Fruit fly (Drosophila melanogaster) whole organism, embryonic: ENCODE results near the gene CG4218.

Source experiments
- B-H1 ChIP-seq: fragments of 200-800 bp; sonication (Bioruptor generic); IDR thresholded peaks from 3 replicates; pipeline ENCODE4 v1.3.6; 2022; ENCODE audit warnings: missing biosample characterization, missing genetic modification characterization
- CG10267 ChIP-seq: fragments of 200-800 bp; sonication (Bioruptor generic); optimal IDR thresholded peaks from 2 replicates; lab custom pipeline; 2018; ENCODE audit warnings: missing biosample characterization, mild to moderate bottlenecking, missing genetic modification characterization, moderate library complexity
- CG10654 ChIP-seq: fragments of 200-800 bp; sonication (Bioruptor generic); optimal IDR thresholded peaks from 2 replicates; lab custom pipeline; 2016; ENCODE audit warnings: missing biosample characterization, missing genetic modification characterization
- CG10979 ChIP-seq: fragments of 200-800 bp; sonication (Bioruptor generic); optimal IDR thresholded peaks from 2 replicates; lab custom pipeline; 2018; ENCODE audit warnings: missing biosample characterization, mild to moderate bottlenecking, missing genetic modification characterization, moderate library complexity
- CG11093 ChIP-seq: fragments of 200-800 bp; sonication (Bioruptor generic); IDR thresholded peaks from 3 replicates; pipeline ENCODE4 v1.3.6; 2022; ENCODE audit warnings: missing biosample characterization, missing genetic modification characterization
- CG14710 ChIP-seq: fragments of 200-800 bp; sonication (Bioruptor generic); optimal IDR thresholded peaks from 3 replicates; lab custom pipeline; 2019; ENCODE audit warnings: missing biosample characterization, mild to moderate bottlenecking, missing genetic modification characterization, moderate library complexity
- CG15479 ChIP-seq: fragments of 200-800 bp; sonication (Bioruptor generic); optimal IDR thresholded peaks from 3 replicates; lab custom pipeline; 2019; ENCODE audit warnings: missing biosample characterization, mild to moderate bottlenecking, missing genetic modification characterization, moderate library complexity
- CG15696 ChIP-seq: fragments of 200-800 bp; sonication (Bioruptor generic); optimal IDR thresholded peaks from 2 replicates; lab custom pipeline; 2019; ENCODE audit warnings: missing biosample characterization, mild to moderate bottlenecking, missing genetic modification characterization, moderate library complexity
- CG17829 ChIP-seq: fragments of 200-800 bp; optimal IDR thresholded peaks from 2 replicates; lab custom pipeline; 2019; ENCODE audit warnings: missing biosample characterization, mild to moderate bottlenecking, missing genetic modification characterization, moderate library complexity
- CG1792 ChIP-seq: fragments of 200-800 bp; sonication (Bioruptor generic); optimal IDR thresholded peaks from 2 replicates; lab custom pipeline; 2016; ENCODE audit warnings: missing biosample characterization, missing genetic modification characterization
- CG18764 ChIP-seq: fragments of 200-800 bp; sonication (Bioruptor generic); optimal IDR thresholded peaks from 3 replicates; lab custom pipeline; 2016; ENCODE audit warnings: missing biosample characterization, missing genetic modification characterization
- CG2678 ChIP-seq: fragments of 200-800 bp; sonication (Bioruptor generic); optimal IDR thresholded peaks from 3 replicates; lab custom pipeline; 2019; ENCODE audit warnings: missing biosample characterization, mild to moderate bottlenecking, missing genetic modification characterization, moderate library complexity
- CG33213 ChIP-seq: fragments of 200-800 bp; sonication (Bioruptor generic); optimal IDR thresholded peaks from 3 replicates; lab custom pipeline; 2016; ENCODE audit warnings: missing biosample characterization, missing genetic modification characterization
- CG3838 ChIP-seq: fragments of 200-800 bp; sonication (Bioruptor generic); optimal IDR thresholded peaks from 3 replicates; lab custom pipeline; 2016; ENCODE audit warnings: missing biosample characterization, missing genetic modification characterization
- CG4328 ChIP-seq: fragments of 200-800 bp; sonication (Bioruptor generic); optimal IDR thresholded peaks from 3 replicates; lab custom pipeline; 2017; ENCODE audit warnings: missing biosample characterization, missing genetic modification reagents, missing genetic modification characterization
- CG6254 ChIP-seq: fragments of 200-800 bp; sonication (Bioruptor generic); optimal IDR thresholded peaks from 3 replicates; lab custom pipeline; 2017; ENCODE audit warnings: mild to moderate bottlenecking, missing biosample characterization, missing genetic modification reagents, missing genetic modification characterization
- CG6689 ChIP-seq: fragments of 200-800 bp; sonication (Bioruptor generic); IDR thresholded peaks from 2 replicates; pipeline ENCODE4 v1.3.6; 2022; ENCODE audit warnings: missing biosample characterization, missing genetic modification characterization
- CG7271 ChIP-seq: fragments of 200-800 bp; sonication (Bioruptor generic); optimal IDR thresholded peaks from 2 replicates; lab custom pipeline; 2018; ENCODE audit warnings: missing biosample characterization, mild to moderate bottlenecking, missing genetic modification characterization, moderate library complexity
- CG7372 ChIP-seq: fragments of 200-800 bp; sonication (Bioruptor generic); IDR thresholded peaks from 2 replicates; pipeline ENCODE4 v1.3.6; 2022; ENCODE audit warnings: missing biosample characterization, missing genetic modification characterization
- CG7556 ChIP-seq: fragments of 200-800 bp; sonication (Bioruptor generic); optimal IDR thresholded peaks from 2 replicates; lab custom pipeline; 2017; ENCODE audit warnings: missing biosample characterization, mild to moderate bottlenecking, missing genetic modification characterization
- CG8944 ChIP-seq: fragments of 200-800 bp; sonication (Bioruptor generic); optimal IDR thresholded peaks from 3 replicates; lab custom pipeline; 2016; ENCODE audit warnings: missing biosample characterization, missing genetic modification characterization
- CG9797 ChIP-seq: fragments of 200-800 bp; sonication (Bioruptor generic); optimal IDR thresholded peaks from 3 replicates; lab custom pipeline; 2018; ENCODE audit warnings: missing biosample characterization, mild to moderate bottlenecking, missing genetic modification characterization
- CG9932 ChIP-seq: fragments of 200-800 bp; sonication (Bioruptor generic); IDR thresholded peaks from 2 replicates; pipeline ENCODE4 v1.3.6; 2022; ENCODE audit warnings: missing biosample characterization, missing genetic modification characterization
- CrebB ChIP-seq: fragments of 200-800 bp; sonication (Bioruptor generic); optimal IDR thresholded peaks from 3 replicates; lab custom pipeline; 2018; ENCODE audit warnings: missing biosample characterization, mild to moderate bottlenecking, missing genetic modification characterization
- D19A ChIP-seq: fragments of 200-800 bp; optimal IDR thresholded peaks from 3 replicates; lab custom pipeline; 2019; ENCODE audit warnings: missing biosample characterization, mild to moderate bottlenecking, missing genetic modification characterization, moderate library complexity
- E2f2 ChIP-seq: fragments of 200-800 bp; sonication (Bioruptor generic); IDR thresholded peaks from 2 replicates; pipeline ENCODE4 v1.3.6; 2022; ENCODE audit warnings: missing biosample characterization, missing genetic modification characterization
- Hr3 ChIP-seq: fragments of 200-800 bp; sonication (Bioruptor generic); optimal IDR thresholded peaks from 3 replicates; lab custom pipeline; 2016; ENCODE audit warnings: missing biosample characterization, missing genetic modification characterization
- Med ChIP-seq: fragments of 200-800 bp; sonication (Bioruptor generic); peaks from one replicate; lab custom pipeline; 2016; ENCODE audit warnings: missing biosample characterization, missing genetic modification characterization, mild to moderate bottlenecking, inconsistent platforms, moderate library complexity
- NC2β ChIP-seq: fragments of 200-800 bp; sonication (Bioruptor generic); optimal IDR thresholded peaks from 2 replicates; lab custom pipeline; 2016; ENCODE audit warnings: missing biosample characterization, missing genetic modification characterization
- Nf-YA ChIP-seq: fragments of 200-800 bp; sonication (Bioruptor generic); IDR thresholded peaks from 2 replicates; pipeline ENCODE4 v1.3.6; 2022; ENCODE audit warnings: missing biosample characterization, missing genetic modification characterization
- NfI ChIP-seq: fragments of 200-800 bp; sonication (Bioruptor generic); optimal IDR thresholded peaks from 3 replicates; lab custom pipeline; 2018; ENCODE audit warnings: missing biosample characterization, mild to moderate bottlenecking, missing genetic modification characterization, moderate library complexity
- Stat92E ChIP-seq, 3 experiments: fragments of >200 bp in 2 of 3; fragments of 200-800 bp in 1 of 3; sonication (Bioruptor generic) in 1 of 3; optimal IDR thresholded peaks; 2 replicates each; lab custom pipeline; 2017 to 2019; ENCODE audit warnings: missing biosample characterization in 3 of 3, missing genetic modification characterization in 3 of 3, mild to moderate bottlenecking in 1 of 3, moderate library complexity in 1 of 3
- ac ChIP-seq: fragments of 200-800 bp; sonication (Bioruptor generic); optimal IDR thresholded peaks from 3 replicates; lab custom pipeline; 2017; ENCODE audit warnings: missing biosample characterization, mild to moderate bottlenecking, missing genetic modification characterization
- al ChIP-seq: fragments of 200-800 bp; sonication (Bioruptor generic); IDR thresholded peaks from 2 replicates; pipeline ENCODE4 v1.3.6; 2022; ENCODE audit warnings: missing biosample characterization, missing genetic modification characterization
- fd64A ChIP-seq: fragments of 200-800 bp; sonication (Bioruptor generic); optimal IDR thresholded peaks from 3 replicates; lab custom pipeline; 2018; ENCODE audit warnings: missing biosample characterization, mild to moderate bottlenecking, missing genetic modification characterization
- gt ChIP-seq: fragments of 200-800 bp; sonication (Bioruptor generic); IDR thresholded peaks from 2 replicates; pipeline ENCODE4 v1.3.6; 2022; ENCODE audit warnings: missing biosample characterization, missing genetic modification characterization
- hkb ChIP-seq, 2 experiments: fragments of 200-800 bp in 1 of 2; fragments of >200 bp in 1 of 2; sonication (Bioruptor generic) in 1 of 2; IDR thresholded peaks in 1 of 2; optimal IDR thresholded peaks in 1 of 2; 2 replicates each; pipeline versions ENCODE4 v1.3.6 to Lab custom; 2017 to 2022; ENCODE audit warnings: missing biosample characterization in 1 of 2, missing genetic modification characterization in 1 of 2
- nmo ChIP-seq: fragments of 200-800 bp; sonication (Bioruptor generic); optimal IDR thresholded peaks from 2 replicates; lab custom pipeline; 2018; ENCODE audit warnings: missing biosample characterization, mild to moderate bottlenecking, missing genetic modification characterization, moderate library complexity
- phol ChIP-seq: fragments of 200-800 bp; sonication (Bioruptor generic); optimal IDR thresholded peaks from 3 replicates; lab custom pipeline; 2018; ENCODE audit warnings: missing biosample characterization, mild to moderate bottlenecking, missing genetic modification characterization, moderate library complexity
- pzg ChIP-seq: fragments of 200-800 bp; sonication (Bioruptor generic); optimal IDR thresholded peaks from 3 replicates; lab custom pipeline; 2018; ENCODE audit warnings: missing biosample characterization, mild to moderate bottlenecking, missing genetic modification characterization, moderate library complexity
- schlank ChIP-seq: fragments of 200-800 bp; sonication (Bioruptor generic); optimal IDR thresholded peaks from 2 replicates; lab custom pipeline; 2018; ENCODE audit warnings: missing biosample characterization, mild to moderate bottlenecking, missing genetic modification characterization
- sna ChIP-seq: fragments of 200-800 bp; sonication (Bioruptor generic); IDR thresholded peaks from 2 replicates; pipeline ENCODE4 v1.3.6; 2022; ENCODE audit warnings: missing biosample characterization, missing genetic modification characterization; ENCODE audit not compliant: partially characterized antibody
- so ChIP-seq: fragments of 200-800 bp; sonication (Bioruptor generic); IDR thresholded peaks from 3 replicates; pipeline ENCODE4 v1.3.6; 2022; ENCODE audit warnings: missing biosample characterization, missing genetic modification characterization
- sqz ChIP-seq: fragments of 200-800 bp; sonication (Bioruptor generic); optimal IDR thresholded peaks from 3 replicates; lab custom pipeline; 2018; ENCODE audit warnings: missing biosample characterization, mild to moderate bottlenecking, missing genetic modification characterization
- stwl ChIP-seq: fragments of 200-800 bp; sonication (Bioruptor generic); optimal IDR thresholded peaks from 3 replicates; lab custom pipeline; 2018; ENCODE audit warnings: missing biosample characterization, mild to moderate bottlenecking, missing genetic modification characterization, moderate library complexity
- vfl ChIP-seq: fragments of 200-800 bp; sonication (Bioruptor generic); optimal IDR thresholded peaks from 2 replicates; lab custom pipeline; 2016; ENCODE audit warnings: missing biosample characterization, missing genetic modification characterization
- vvl ChIP-seq: fragments of 200-800 bp; sonication (Bioruptor generic); IDR thresholded peaks from 2 replicates; pipeline ENCODE4 v1.3.6; 2022; ENCODE audit warnings: missing biosample characterization, missing genetic modification characterization
- zen2 ChIP-seq: fragments of 200-800 bp; sonication (Bioruptor generic); IDR thresholded peaks from 3 replicates; pipeline ENCODE4 v1.3.6; 2022; ENCODE audit warnings: missing biosample characterization, missing genetic modification characterization; ENCODE audit not compliant: partially characterized antibody
- zf30C ChIP-seq: fragments of 200-800 bp; sonication (Bioruptor generic); optimal IDR thresholded peaks from 3 replicates; lab custom pipeline; 2018; ENCODE audit warnings: missing biosample characterization, mild to moderate bottlenecking, missing genetic modification characterization

CG4218 gene

DNA sequence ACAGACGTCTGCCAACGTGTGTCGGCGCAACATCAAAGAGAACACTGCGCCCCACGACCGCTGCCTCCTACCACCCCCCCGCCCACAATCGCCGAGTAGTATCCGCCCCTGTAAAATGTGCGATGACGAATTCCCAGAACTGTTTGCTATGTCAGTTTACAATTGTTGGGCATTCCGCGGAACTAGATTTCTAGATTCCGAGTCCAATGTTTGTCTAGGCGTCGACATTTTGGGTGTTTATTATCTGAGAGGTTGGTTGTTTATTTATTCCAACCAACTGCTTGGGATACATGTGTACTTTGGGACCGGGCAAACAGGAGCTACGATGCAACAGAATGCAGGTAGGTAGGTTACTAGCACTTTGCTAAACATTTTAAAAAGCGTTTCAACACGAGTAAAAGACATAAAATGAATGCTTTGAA, 3.6 kb downstream of the CG4218 start (continued):
- TF ChIP-seq E2f2 (GFP tag; lab: Robert Waterston, UW) (peak; percentile 25; the same call in 1 of the 2 replicates), ac (peak; percentile 93), nmo (peak; percentile 17), al (GFP tag; lab: Robert Waterston, UW) (no peak), CrebB (tag; lab: Kevin White, UChicago) (peak; percentile 67), CG8944 (peak; percentile 27), CG15479 (peak; percentile 83), CG10979 (tag; lab: Kevin White, UChicago) (peak; percentile 7), CG9932 (0 out of 2 replicates have a peak, but pooled peaks have one; percentile 15), CG7556 (peak; percentile 57), so (GFP tag; lab: Robert Waterston, UW) (peak; percentile 53; the same call in 1 of the 3 replicates), CG9797 (GFP tag; lab: Kevin White, UChicago) (no peak), CG14710 (tag; lab: Kevin White, UChicago) (peak; percentile 72), Nf-YA (GFP tag; lab: Robert Waterston, UW) (no peak), vvl (peak; percentile 48; the same call in 1 of the 2 replicates), pzg (GFP tag; lab: Kevin White, UChicago) (no peak), Med (GFP tag; lab: Kevin White, UChicago) (peak; percentile 86), CG10654 (GFP tag; lab: Kevin White, UChicago) (peak; percentile 14), B-H1 (GFP tag; lab: Robert Waterston, UW) (no peak), CG2678 (tag; lab: Kevin White, UChicago) (peak; percentile 51), phol (tag; lab: Kevin White, UChicago) (no peak), CG6689 (peak; percentile 22; the same call in 1 of the 2 replicates), fd64A (peak; percentile 62), CG1792 (GFP tag; lab: Kevin White, UChicago) (peak; percentile 31), CG11093 (GFP tag; lab: Robert Waterston, UW) (0 out of 3 replicates have a peak, but pooled peaks have one; percentile 8), CG7271 (tag; lab: Kevin White, UChicago) (peak; percentile 90), CG6254 (GFP tag; lab: Kevin White, UChicago) (peak; percentile 67), CG18764 (GFP tag; lab: Kevin White, UChicago) (peak; percentile 61), NC2β (GFP tag; lab: Kevin White, UChicago) (peak; percentile 73), CG7372 (no peak), sqz (GFP tag; lab: Kevin White, UChicago) (peak; percentile 27), Hr3 (GFP tag; lab: Kevin White, UChicago) (peak; percentile 24), Stat92E (GFP tag; optimal IDR thresholded peaks at IDR 0.05; lab: Kevin White, UChicago) (peak in 1 of 3 experiments; percentile 99), gt (GFP tag; lab: Robert Waterston, UW) (no peak), NfI (GFP tag; lab: Kevin White, UChicago) (no peak), D19A (tag; lab: Kevin White, UChicago) (peak; percentile 38), zen2 (no peak), CG10267 (tag; lab: Kevin White, UChicago) (peak; percentile 19), zf30C (GFP tag; lab: Kevin White, UChicago) (peak; percentile 35), CG3838 (peak; percentile 66), CG33213 (peak; percentile 72), CG4328 (GFP tag; lab: Kevin White, UChicago) (peak; percentile 29), sna (no peak), hkb (optimal IDR thresholded peaks at IDR 0.05; lab: Kevin White, UChicago) (no peak), hkb (GFP tag; IDR thresholded peaks at IDR 0.05; lab: Robert Waterston, UW) (peak; percentile 56), CG15696 (tag; lab: Kevin White, UChicago) (peak; percentile 95), vfl (GFP tag; lab: Kevin White, UChicago) (no peak), CG17829 (peak; percentile 46), schlank (tag; lab: Kevin White, UChicago) (peak; percentile 12), stwl (peak; percentile 51)
